Worm (Caenorhabditis elegans) whole organism, mixed stage, embryonic: ENCODE measurements around the gene arrd-9.

ENCODE experiments used
- bed-3 ChIP-seq: fragments of 200-800 bp; sonication (Bioruptor generic); optimal IDR thresholded peaks from 3 replicates; lab custom pipeline; 2018; ENCODE audit warnings: mild to moderate bottlenecking, missing genetic modification characterization, moderate library complexity, missing compliant biosample characterization
- blmp-1 ChIP-seq: fragments of 150-350 bp; optimal IDR thresholded peaks from 2 replicates; lab custom pipeline; 2014; ENCODE audit warnings: missing biosample characterization, missing genetic modification characterization
- ceh-39 ChIP-seq: fragments of 150-350 bp; optimal IDR thresholded peaks from 2 replicates; lab custom pipeline; 2014; ENCODE audit warnings: missing biosample characterization, missing genetic modification characterization
- ceh-43 ChIP-seq: fragments of 200-800 bp; sonication (Bioruptor generic); optimal IDR thresholded peaks from 2 replicates; lab custom pipeline; 2018; ENCODE audit warnings: mild to moderate bottlenecking, missing genetic modification characterization, moderate library complexity, missing compliant biosample characterization
- ceh-83 ChIP-seq: fragments of 200-800 bp; sonication (Bioruptor generic); optimal IDR thresholded peaks from 2 replicates; lab custom pipeline; 2018; ENCODE audit warnings: mild to moderate bottlenecking, missing genetic modification characterization, missing compliant biosample characterization
- ces-1 ChIP-seq: fragments of 150-350 bp; optimal IDR thresholded peaks from 2 replicates; lab custom pipeline; 2014; ENCODE audit warnings: missing biosample characterization, missing genetic modification reagents, missing genetic modification characterization
- cnd-1 ChIP-seq: fragments of 200-800 bp; sonication (Bioruptor generic); optimal IDR thresholded peaks from 2 replicates; lab custom pipeline; 2018; ENCODE audit warnings: mild to moderate bottlenecking, missing genetic modification characterization, missing compliant biosample characterization
- drap-1 ChIP-seq: fragments of 200-800 bp; sonication (Bioruptor generic); optimal IDR thresholded peaks from 3 replicates; lab custom pipeline; 2018; ENCODE audit warnings: mild to moderate bottlenecking, missing genetic modification characterization, missing compliant biosample characterization
- elt-1 ChIP-seq: sonication (generic microtip); optimal IDR thresholded peaks from 2 replicates; lab custom pipeline; 2017; ENCODE audit warnings: missing genetic modification characterization, mild to moderate bottlenecking, missing compliant biosample characterization, antibody characterized with exemption, moderate library complexity, borderline replicate concordance; ENCODE audit not compliant: insufficient read depth
- elt-3 ChIP-seq: fragments of 150-350 bp; optimal IDR thresholded peaks from 2 replicates; lab custom pipeline; 2014; ENCODE audit warnings: missing biosample characterization, missing genetic modification characterization
- flh-1 ChIP-seq: fragments of 200-800 bp; sonication (Bioruptor generic); optimal IDR thresholded peaks from 2 replicates; lab custom pipeline; 2018; ENCODE audit warnings: mild to moderate bottlenecking, missing genetic modification characterization, moderate library complexity, missing compliant biosample characterization
- ham-2 ChIP-seq: fragments of 200-800 bp; sonication (Bioruptor generic); optimal IDR thresholded peaks from 2 replicates; lab custom pipeline; 2018; ENCODE audit warnings: mild to moderate bottlenecking, missing genetic modification characterization, missing compliant biosample characterization
- hlh-1 ChIP-seq: fragments of 150-350 bp; optimal IDR thresholded peaks from 2 replicates; lab custom pipeline; 2014; ENCODE audit warnings: missing biosample characterization, missing genetic modification reagents, missing genetic modification characterization
- lin-13 ChIP-seq: fragments of 150-350 bp; optimal IDR thresholded peaks from 2 replicates; lab custom pipeline; 2014; ENCODE audit warnings: missing biosample characterization, missing genetic modification characterization
- lin-32 ChIP-seq: fragments of 200-800 bp; sonication (Bioruptor generic); optimal IDR thresholded peaks from 2 replicates; lab custom pipeline; 2018; ENCODE audit warnings: mild to moderate bottlenecking, missing genetic modification characterization, missing compliant biosample characterization
- lsy-2 ChIP-seq: fragments of 150-350 bp; optimal IDR thresholded peaks from 2 replicates; lab custom pipeline; 2014; ENCODE audit warnings: missing biosample characterization, missing genetic modification characterization
- mab-5 ChIP-seq: fragments of 150-350 bp; optimal IDR thresholded peaks from 2 replicates; lab custom pipeline; 2014; ENCODE audit warnings: missing biosample characterization, missing genetic modification characterization
- mep-1 ChIP-seq: fragments of 150-350 bp; optimal IDR thresholded peaks from 2 replicates; lab custom pipeline; 2017; ENCODE audit warnings: missing biosample characterization, missing genetic modification reagents, missing genetic modification characterization, inconsistent platforms
- mls-2 ChIP-seq: sonication (generic microtip); optimal IDR thresholded peaks from 2 replicates; lab custom pipeline; 2016; ENCODE audit warnings: mild to moderate bottlenecking, missing genetic modification characterization, moderate library complexity, missing compliant biosample characterization
- nhr-12 ChIP-seq: fragments of 150-350 bp; optimal IDR thresholded peaks from 2 replicates; lab custom pipeline; 2014; ENCODE audit warnings: missing biosample characterization, missing genetic modification characterization
- nhr-2 ChIP-seq: fragments of 150-350 bp; optimal IDR thresholded peaks from 2 replicates; lab custom pipeline; 2014; ENCODE audit warnings: missing biosample characterization, missing genetic modification characterization
- nhr-237 ChIP-seq: fragments of 150-350 bp; optimal IDR thresholded peaks from 2 replicates; lab custom pipeline; 2014; ENCODE audit warnings: missing biosample characterization, missing genetic modification characterization
- nhr-76 ChIP-seq: sonication (generic microtip); optimal IDR thresholded peaks from 2 replicates; lab custom pipeline; 2017; ENCODE audit warnings: missing biosample characterization, missing genetic modification characterization
- pha-4 ChIP-seq: fragments of 150-350 bp; optimal IDR thresholded peaks from 2 replicates; lab custom pipeline; 2018; ENCODE audit warnings: missing biosample characterization, missing genetic modification reagents, missing genetic modification characterization
- sem-2 ChIP-seq: fragments of 200-800 bp; sonication (Bioruptor generic); optimal IDR thresholded peaks from 2 replicates; lab custom pipeline; 2018; ENCODE audit warnings: mild to moderate bottlenecking, missing genetic modification characterization, missing compliant biosample characterization
- snpc-4 ChIP-seq: fragments of 150-350 bp; optimal IDR thresholded peaks from 2 replicates; lab custom pipeline; 2014; ENCODE audit warnings: missing biosample characterization, missing genetic modification characterization
- sptf-1 ChIP-seq: sonication (generic microtip); optimal IDR thresholded peaks from 2 replicates; lab custom pipeline; 2017; ENCODE audit warnings: mild to moderate bottlenecking, missing genetic modification characterization, moderate library complexity, missing compliant biosample characterization
- tbx-8 ChIP-seq: fragments of 200-800 bp; sonication (Bioruptor generic); optimal IDR thresholded peaks from 2 replicates; lab custom pipeline; 2018; ENCODE audit warnings: mild to moderate bottlenecking, missing genetic modification characterization, moderate library complexity, missing compliant biosample characterization
- unc-120 ChIP-seq: sonication (generic microtip); optimal IDR thresholded peaks from 2 replicates; lab custom pipeline; 2017; ENCODE audit warnings: missing genetic modification characterization, missing compliant biosample characterization; ENCODE audit not compliant: poor library complexity, severe bottlenecking
- unc-39 ChIP-seq: fragments of 150-350 bp; optimal IDR thresholded peaks from 2 replicates; lab custom pipeline; 2014; ENCODE audit warnings: missing biosample characterization, missing genetic modification characterization
- unc-62 ChIP-seq: fragments of 150-350 bp; optimal IDR thresholded peaks from 2 replicates; lab custom pipeline; 2014; ENCODE audit warnings: missing biosample characterization, missing genetic modification reagents, missing genetic modification characterization

arrd-9 gene

ce11 chrII:12473406-12473805 lies 7.3 kb downstream of the arrd-9 start, which contains the start of gene srg-17:
TSS of gene srg-17 (plus strand) at chrII:12473706.
- TF ChIP-seq unc-62 (GFP tag; lab: Kevin White, UChicago) (no peak), sem-2 (GFP tag; lab: Kevin White, UChicago) (no peak), drap-1 (no peak), mep-1 (tag; lab: Kevin White, UChicago) (no peak), ceh-83 (GFP tag; lab: Kevin White, UChicago) (no peak), flh-1 (GFP tag; lab: Kevin White, UChicago) (no peak), tbx-8 (no peak), snpc-4 (tag; lab: Kevin White, UChicago) (no peak), bed-3 (GFP tag; lab: Kevin White, UChicago) (no peak), lsy-2 (tag; lab: Kevin White, UChicago) (no peak), pha-4 (no peak), unc-120 (tag; lab: Kevin White, UChicago) (no peak), ceh-39 (tag; lab: Kevin White, UChicago) (no peak), nhr-2 (tag; lab: Kevin White, UChicago) (no peak), nhr-237 (tag; lab: Kevin White, UChicago) (no peak), lin-13 (tag; lab: Kevin White, UChicago) (no peak), unc-39 (tag; lab: Kevin White, UChicago) (no peak), nhr-76 (tag; lab: Kevin White, UChicago) (no peak), ham-2 (GFP tag; lab: Kevin White, UChicago) (no peak)

- TF ChIP-seq nhr-76 (tag; lab: Kevin White, UChicago), result no peak
- TF ChIP-seq elt-3 (tag; lab: Kevin White, UChicago), result no peak
- TF ChIP-seq snpc-4 (tag; lab: Kevin White, UChicago), result no peak
- TF ChIP-seq nhr-12, result no peak
- TF ChIP-seq hlh-1 (tag; lab: Kevin White, UChicago), result no peak
- no peak for TF ChIP-seq blmp-1
- no peak for TF ChIP-seq nhr-237 (tag; lab: Kevin White, UChicago)
- no peak for TF ChIP-seq lin-13 (tag; lab: Kevin White, UChicago)
- no peak for TF ChIP-seq ces-1 (GFP tag; lab: Kevin White, UChicago)
- no peak for TF ChIP-seq drap-1
- TF ChIP-seq sem-2 (GFP tag; lab: Kevin White, UChicago), result no peak
- TF ChIP-seq mab-5 (tag; lab: Kevin White, UChicago), result no peak
- no peak for TF ChIP-seq ceh-39 (tag; lab: Kevin White, UChicago)
- no peak for TF ChIP-seq tbx-8
- no peak for TF ChIP-seq cnd-1 (tag; lab: Kevin White, UChicago)
- TF ChIP-seq, all 35 proteins: peak for 0
Observed at ce11 chrII:12471138-12471855, 9.4 kb downstream of the arrd-9 start, which contains the start of the genes F15A4.5 and phat-8. TSS of gene F15A4.5 (minus strand) at chrII:12471238. TSS of gene phat-8 (plus strand) at chrII:12471805.

ce11 chrII:12467047-12467446 lies 13.7 kb downstream of the arrd-9 start, which contains the start of gene srg-16:
TSS of gene srg-16 (plus strand) at chrII:12467133.
- TF ChIP-seq bed-3 (GFP tag; lab: Kevin White, UChicago) (no peak), flh-1 (GFP tag; lab: Kevin White, UChicago) (no peak), blmp-1 (no peak), ces-1 (GFP tag; lab: Kevin White, UChicago) (no peak), drap-1 (no peak)

- no peak for TF ChIP-seq mls-2
- TF ChIP-seq sptf-1, result no peak
- no peak for TF ChIP-seq lin-13 (tag; lab: Kevin White, UChicago)
- TF ChIP-seq ceh-83 (GFP tag; lab: Kevin White, UChicago), result no peak
- TF ChIP-seq flh-1 (GFP tag; lab: Kevin White, UChicago), result no peak
- TF ChIP-seq snpc-4 (tag; lab: Kevin White, UChicago), result no peak
- no peak for TF ChIP-seq mep-1 (tag; lab: Kevin White, UChicago)
- TF ChIP-seq unc-39 (tag; lab: Kevin White, UChicago), result no peak
- no peak for TF ChIP-seq nhr-76 (tag; lab: Kevin White, UChicago)
- no peak for TF ChIP-seq ceh-43 (GFP tag; lab: Kevin White, UChicago)
- no peak for TF ChIP-seq drap-1
- no peak for TF ChIP-seq sem-2 (GFP tag; lab: Kevin White, UChicago)
- TF ChIP-seq blmp-1, result no peak
- TF ChIP-seq lin-32, result no peak
- no peak for TF ChIP-seq hlh-1 (tag; lab: Kevin White, UChicago)
- TF ChIP-seq elt-1 (tag; lab: Kevin White, UChicago), result no peak
- no peak for TF ChIP-seq unc-62 (GFP tag; lab: Kevin White, UChicago)
- TF ChIP-seq, all 35 proteins: peak for 0
Observed at ce11 chrII:12465557-12465956, 15.2 kb downstream of the arrd-9 start, which contains the start of gene sre-37. TSS of gene sre-37 (plus strand) at chrII:12465857.
